Worm (Caenorhabditis elegans) whole organism, L1 larva: ENCODE results near the gene metl-18.

Experiments
- C04F5.9 ChIP-seq: sonication (generic microtip); optimal IDR thresholded peaks from 2 replicates; lab custom pipeline; 2016; ENCODE audit warnings: missing genetic modification characterization, missing compliant biosample characterization
- C16A3.4 ChIP-seq: fragments of 150-350 bp; optimal IDR thresholded peaks from 2 replicates; lab custom pipeline; 2014; ENCODE audit warnings: missing biosample characterization, missing genetic modification characterization
- C34B4.2 ChIP-seq: sonication (generic microtip); optimal IDR thresholded peaks from 2 replicates; lab custom pipeline; 2017; ENCODE audit warnings: mild to moderate bottlenecking, missing genetic modification characterization, missing compliant biosample characterization
- F16B12.6 ChIP-seq: fragments of 150-350 bp; optimal IDR thresholded peaks from 2 replicates; lab custom pipeline; 2014; ENCODE audit warnings: missing biosample characterization, missing genetic modification characterization
- Y116A8C.19 ChIP-seq: sonication (generic microtip); optimal IDR thresholded peaks from 2 replicates; lab custom pipeline; 2016; ENCODE audit warnings: missing compliant biosample characterization, missing genetic modification characterization, borderline replicate concordance
- aha-1 ChIP-seq: fragments of 150-350 bp; optimal IDR thresholded peaks from 2 replicates; lab custom pipeline; 2014; ENCODE audit warnings: missing biosample characterization, missing genetic modification characterization
- alr-1 ChIP-seq: fragments of 200-800 bp; sonication (Bioruptor generic); optimal IDR thresholded peaks from 2 replicates; lab custom pipeline; 2018; ENCODE audit warnings: borderline replicate concordance, mild to moderate bottlenecking, missing genetic modification characterization, missing compliant biosample characterization
- ama-1 ChIP-seq: fragments of 150-350 bp; optimal IDR thresholded peaks from 2 replicates; lab custom pipeline; 2014
- blmp-1 ChIP-seq: fragments of 150-350 bp; optimal IDR thresholded peaks from 2 replicates; lab custom pipeline; 2014; ENCODE audit warnings: missing biosample characterization, missing genetic modification characterization
- ceh-8 ChIP-seq: fragments of 200-800 bp; sonication (Bioruptor generic); optimal IDR thresholded peaks from 2 replicates; lab custom pipeline; 2018; ENCODE audit warnings: mild to moderate bottlenecking, missing genetic modification characterization, moderate library complexity, missing compliant biosample characterization
- ceh-88 ChIP-seq: fragments of 200-800 bp; sonication (Bioruptor generic); IDR thresholded peaks from 2 replicates; pipeline ENCODE4 v1.3.6; 2022; ENCODE audit warnings: missing genetic modification characterization, missing compliant biosample characterization
- ceh-90 ChIP-seq: sonication (generic microtip); optimal IDR thresholded peaks from 2 replicates; lab custom pipeline; 2016; ENCODE audit warnings: missing genetic modification characterization, missing compliant biosample characterization
- dpl-1 ChIP-seq, 3 experiments: fragments of 150-350 bp in 2 of 3; sonication (generic microtip) in 1 of 3; optimal IDR thresholded peaks; 2 replicates each; lab custom pipeline; 2014 to 2017; ENCODE audit warnings: missing biosample characterization in 3 of 3, missing genetic modification characterization in 3 of 3, missing genetic modification reagents in 3 of 3
- egl-13 ChIP-seq: sonication (generic microtip); optimal IDR thresholded peaks from 2 replicates; lab custom pipeline; 2016; ENCODE audit warnings: missing genotype, missing genetic modification reagents, missing genetic modification characterization, missing compliant biosample characterization
- egl-27 ChIP-seq, 2 experiments: fragments of 150-350 bp in 1 of 2; sonication (generic microtip); optimal IDR thresholded peaks; 3 replicates each; lab custom pipeline; 2017 to 2018; ENCODE audit warnings: missing biosample characterization in 2 of 2, missing genetic modification characterization in 2 of 2, missing genetic modification reagents in 2 of 2
- elt-2 ChIP-seq: sonication (generic microtip); optimal IDR thresholded peaks from 2 replicates; lab custom pipeline; 2016; ENCODE audit warnings: missing genetic modification characterization, mild to moderate bottlenecking, inconsistent platforms, missing compliant biosample characterization, missing genetic modification reagents
- ets-5 ChIP-seq: fragments of 200-800 bp; sonication (Bioruptor generic); IDR thresholded peaks from 2 replicates; pipeline ENCODE4 v1.3.6; 2022; ENCODE audit warnings: missing genetic modification characterization, missing compliant biosample characterization
- fkh-10 ChIP-seq: sonication (generic microtip); optimal IDR thresholded peaks from 2 replicates; lab custom pipeline; 2017; ENCODE audit warnings: missing biosample characterization, missing genetic modification reagents, missing genetic modification characterization
- fkh-4 ChIP-seq: sonication (generic microtip); optimal IDR thresholded peaks from 2 replicates; lab custom pipeline; 2016; ENCODE audit warnings: missing compliant biosample characterization, missing genetic modification characterization, borderline replicate concordance
- fkh-8 ChIP-seq: sonication (generic microtip); optimal IDR thresholded peaks from 2 replicates; lab custom pipeline; 2016; ENCODE audit warnings: mild to moderate bottlenecking, missing genetic modification characterization, missing compliant biosample characterization
- fos-1 ChIP-seq: fragments of 150-350 bp; optimal IDR thresholded peaks from 2 replicates; lab custom pipeline; 2014; ENCODE audit warnings: missing biosample characterization, missing genetic modification characterization
- grh-1 ChIP-seq: fragments of 200-800 bp; sonication (Bioruptor generic); IDR thresholded peaks from 2 replicates; pipeline ENCODE4 v1.3.6; 2022; ENCODE audit warnings: missing genetic modification reagents, missing genetic modification characterization, missing compliant biosample characterization
- hpl-2 ChIP-seq: fragments of 150-350 bp; optimal IDR thresholded peaks from 2 replicates; lab custom pipeline; 2014; ENCODE audit warnings: missing biosample characterization, missing genetic modification reagents, missing genetic modification characterization
- isw-1 ChIP-seq: fragments of 200-800 bp; sonication (Bioruptor generic); IDR thresholded peaks from 2 replicates; pipeline ENCODE4 v1.3.6; 2022; ENCODE audit warnings: missing genetic modification characterization, missing compliant biosample characterization
- jun-1 ChIP-seq: fragments of 150-350 bp; optimal IDR thresholded peaks from 2 replicates; lab custom pipeline; 2014; ENCODE audit warnings: missing biosample characterization, missing genetic modification reagents, missing genetic modification characterization
- lin-13 ChIP-seq: fragments of 150-350 bp; optimal IDR thresholded peaks from 2 replicates; lab custom pipeline; 2014; ENCODE audit warnings: missing biosample characterization, missing genetic modification reagents, missing genetic modification characterization
- lin-15B ChIP-seq: fragments of 150-350 bp; sonication (generic microtip); optimal IDR thresholded peaks from 3 replicates; lab custom pipeline; 2014; ENCODE audit warnings: missing biosample characterization, missing genetic modification characterization
- lin-35 ChIP-seq, 2 experiments: fragments of 150-350 bp; optimal IDR thresholded peaks; 2 replicates each; lab custom pipeline; 2014; ENCODE audit warnings: missing biosample characterization in 2 of 2, missing genetic modification characterization in 2 of 2, missing genetic modification reagents in 2 of 2
- lir-3 ChIP-seq: sonication (generic microtip); optimal IDR thresholded peaks from 2 replicates; lab custom pipeline; 2016; ENCODE audit warnings: mild to moderate bottlenecking, missing genetic modification characterization, moderate library complexity, missing compliant biosample characterization; ENCODE audit not compliant: poor library complexity
- lsy-2 ChIP-seq, 2 experiments: fragments of 150-350 bp; optimal IDR thresholded peaks; 2 replicates each; lab custom pipeline; 2014; ENCODE audit warnings: missing biosample characterization in 2 of 2, missing genetic modification characterization in 2 of 2
- mdl-1 ChIP-seq, 2 experiments: fragments of 150-350 bp; optimal IDR thresholded peaks; 2 replicates each; lab custom pipeline; 2014 to 2017; ENCODE audit warnings: missing biosample characterization in 2 of 2, missing genetic modification characterization in 2 of 2, inconsistent platforms in 1 of 2
- mep-1 ChIP-seq: fragments of 150-350 bp; optimal IDR thresholded peaks from 2 replicates; lab custom pipeline; 2014; ENCODE audit warnings: missing biosample characterization, missing genetic modification characterization
- nhr-11 ChIP-seq: fragments of 150-350 bp; optimal IDR thresholded peaks from 2 replicates; lab custom pipeline; 2014; ENCODE audit warnings: missing biosample characterization, missing genetic modification characterization
- nhr-12 ChIP-seq: sonication (generic microtip); optimal IDR thresholded peaks from 2 replicates; lab custom pipeline; 2017; ENCODE audit warnings: missing biosample characterization, missing genetic modification characterization
- nhr-76 ChIP-seq: sonication (generic microtip); optimal IDR thresholded peaks from 2 replicates; lab custom pipeline; 2017; ENCODE audit warnings: missing biosample characterization, missing genetic modification characterization
- nhr-77 ChIP-seq: fragments of 150-350 bp; optimal IDR thresholded peaks from 2 replicates; lab custom pipeline; 2014; ENCODE audit warnings: missing biosample characterization, missing genetic modification characterization
- nhr-84 ChIP-seq: sonication (generic microtip); optimal IDR thresholded peaks from 2 replicates; lab custom pipeline; 2017; ENCODE audit warnings: missing biosample characterization, missing genetic modification characterization
- nhr-85 ChIP-seq: sonication (generic microtip); peaks from one replicate; lab custom pipeline; 2016; ENCODE audit warnings: missing genetic modification characterization, inconsistent platforms, missing compliant biosample characterization
- nhr-90 ChIP-seq: sonication (generic microtip); optimal IDR thresholded peaks from 2 replicates; lab custom pipeline; 2016; ENCODE audit warnings: mild to moderate bottlenecking, missing genetic modification characterization, missing compliant biosample characterization; ENCODE audit not compliant: poor library complexity
- pag-3 ChIP-seq: sonication (generic microtip); optimal IDR thresholded peaks from 2 replicates; lab custom pipeline; 2017; ENCODE audit warnings: missing genetic modification characterization, mild to moderate bottlenecking, missing compliant biosample characterization, antibody characterized with exemption, borderline replicate concordance; ENCODE audit not compliant: insufficient read depth
- pax-3 ChIP-seq: fragments of 200-800 bp; sonication (Bioruptor generic); optimal IDR thresholded peaks from 2 replicates; lab custom pipeline; 2018; ENCODE audit warnings: mild to moderate bottlenecking, missing genetic modification characterization, moderate library complexity, missing compliant biosample characterization
- pqm-1 ChIP-seq: sonication (generic microtip); optimal IDR thresholded peaks from 3 replicates; lab custom pipeline; 2017; ENCODE audit warnings: missing biosample characterization, missing genetic modification characterization
- snpc-4 ChIP-seq: fragments of 150-350 bp; optimal IDR thresholded peaks from 2 replicates; lab custom pipeline; 2014; ENCODE audit warnings: missing biosample characterization, missing genetic modification characterization
- sox-4 ChIP-seq: sonication (generic microtip); optimal IDR thresholded peaks from 2 replicates; lab custom pipeline; 2016; ENCODE audit warnings: missing genetic modification characterization, missing compliant biosample characterization
- sup-37 ChIP-seq: fragments of 200-800 bp; sonication (Bioruptor generic); optimal IDR thresholded peaks from 2 replicates; lab custom pipeline; 2018; ENCODE audit warnings: mild to moderate bottlenecking, missing genetic modification characterization, missing compliant biosample characterization
- swsn-7 ChIP-seq: sonication (generic microtip); optimal IDR thresholded peaks from 2 replicates; lab custom pipeline; 2016; ENCODE audit warnings: missing genetic modification characterization, missing compliant biosample characterization
- tbx-2 ChIP-seq: sonication (generic microtip); optimal IDR thresholded peaks from 2 replicates; lab custom pipeline; 2016; ENCODE audit warnings: missing genetic modification characterization, missing compliant biosample characterization
- tlp-1 ChIP-seq: fragments of 150-350 bp; optimal IDR thresholded peaks from 2 replicates; lab custom pipeline; 2014; ENCODE audit warnings: missing biosample characterization, missing genetic modification characterization
- unc-98 ChIP-seq: fragments of 200-800 bp; sonication (Bioruptor generic); IDR thresholded peaks from 2 replicates; pipeline ENCODE4 v1.3.6; 2022; ENCODE audit warnings: missing genetic modification characterization, missing compliant biosample characterization
- xbp-1 ChIP-seq: sonication (generic microtip); optimal IDR thresholded peaks from 2 replicates; lab custom pipeline; 2016; ENCODE audit warnings: missing genetic modification characterization, missing compliant biosample characterization
- zag-1 ChIP-seq: fragments of 150-350 bp; optimal IDR thresholded peaks from 2 replicates; lab custom pipeline; 2014; ENCODE audit warnings: missing biosample characterization, missing genetic modification characterization
- zip-4 ChIP-seq: fragments of 200-800 bp; sonication (Bioruptor generic); optimal IDR thresholded peaks from 2 replicates; lab custom pipeline; 2018; ENCODE audit warnings: mild to moderate bottlenecking, missing genetic modification characterization, moderate library complexity, missing compliant biosample characterization
- ztf-4 ChIP-seq: fragments of 150-350 bp; optimal IDR thresholded peaks from 2 replicates; lab custom pipeline; 2014; ENCODE audit warnings: missing biosample characterization, missing genetic modification characterization

Gene metl-18

DNA sequence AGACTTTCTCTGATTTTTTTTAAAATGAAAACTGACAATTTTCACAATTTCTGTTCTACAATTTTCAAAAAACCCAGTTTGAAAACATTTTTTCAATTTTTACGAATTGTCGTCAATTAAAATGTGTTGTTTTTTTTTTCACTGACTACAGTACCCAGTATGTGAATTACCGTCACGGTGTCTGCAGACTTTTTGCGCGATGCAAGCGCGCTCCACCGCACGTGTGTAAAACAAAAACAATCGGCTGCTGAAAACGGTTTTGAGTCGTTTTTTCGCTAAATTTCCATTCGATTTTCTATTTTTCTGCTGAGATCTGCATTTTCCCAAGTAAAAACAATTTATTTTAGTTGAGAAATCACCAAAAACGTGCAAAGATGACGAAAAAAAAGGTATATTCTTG is 30.7 kb downstream of the metl-18 start (continued):
- peak; percentile 71 for TF ChIP-seq ceh-90 (tag; lab: Kevin White, UChicago)
- TF ChIP-seq elt-2 (tag; lab: Kevin White, UChicago), result peak; percentile 94
- TF ChIP-seq dpl-1 (GFP tag; optimal IDR thresholded peaks at IDR 0.05; lab: Kevin White, UChicago), result peak; percentile 93 to 96 (median 94)
- peak; percentile 93 for TF ChIP-seq sox-4 (tag; lab: Kevin White, UChicago)
- TF ChIP-seq lin-15B (tag; lab: Kevin White, UChicago), result peak; percentile 99
- peak; percentile 97 for TF ChIP-seq grh-1 (GFP tag; lab: Robert Waterston, UW)
- TF ChIP-seq F16B12.6 (tag; lab: Kevin White, UChicago), result peak; percentile 100
- peak; percentile 89 for TF ChIP-seq lir-3 (tag; lab: Kevin White, UChicago)
- peak; percentile 89 for TF ChIP-seq snpc-4 (tag; lab: Kevin White, UChicago)
- peak; percentile 96 for TF ChIP-seq fos-1 (tag; lab: Kevin White, UChicago)
- peak; percentile 97 for TF ChIP-seq ceh-8
- no peak for TF ChIP-seq pqm-1 (tag; lab: Kevin White, UChicago)
- TF ChIP-seq ceh-88 (GFP tag; lab: Robert Waterston, UW), result peak; percentile 96
- no peak for TF ChIP-seq ets-5
- TF ChIP-seq aha-1, result peak; percentile 83
- TF ChIP-seq ama-1 (lab: Kevin White, UChicago), result peak; percentile 80
- TF ChIP-seq nhr-90 (tag; lab: Kevin White, UChicago), result peak; percentile 99
- peak; percentile 99 for TF ChIP-seq lsy-2 (tag; optimal IDR thresholded peaks at IDR 0.05; lab: Kevin White, UChicago)
- TF ChIP-seq egl-27 (tag; optimal IDR thresholded peaks at IDR 0.05; lab: Kevin White, UChicago), result peak; percentile 57 to 64
- peak; percentile 98 for TF ChIP-seq mep-1 (tag; lab: Kevin White, UChicago)
- TF ChIP-seq C04F5.9 (tag; lab: Kevin White, UChicago), result peak; percentile 98
- TF ChIP-seq xbp-1 (tag; lab: Kevin White, UChicago), result peak; percentile 99
- TF ChIP-seq fkh-10, result peak; percentile 98
- TF ChIP-seq sup-37, result peak; percentile 88
- TF ChIP-seq zip-4 (GFP tag; lab: Kevin White, UChicago), result peak; percentile 93
- TF ChIP-seq C16A3.4, result peak; percentile 98
- no peak for TF ChIP-seq alr-1 (tag; lab: Kevin White, UChicago)
- TF ChIP-seq nhr-76 (tag; lab: Kevin White, UChicago), result peak; percentile 53
- TF ChIP-seq fkh-4 (tag; lab: Kevin White, UChicago), result peak; percentile 92
- peak; percentile 97 for TF ChIP-seq pax-3 (tag; lab: Kevin White, UChicago)
- TF ChIP-seq Y116A8C.19 (tag; lab: Kevin White, UChicago), result peak; percentile 62
- peak; percentile 99 for TF ChIP-seq nhr-77 (tag; lab: Kevin White, UChicago)
- TF ChIP-seq mdl-1 (tag; optimal IDR thresholded peaks at IDR 0.05; lab: Kevin White, UChicago), result peak in 1 of 2 experiments; percentile 94
- TF ChIP-seq lin-13 (GFP tag; lab: Kevin White, UChicago), result peak; percentile 99
- peak; percentile 93 to 97 for TF ChIP-seq lin-35 (GFP tag; optimal IDR thresholded peaks at IDR 0.05; lab: Kevin White, UChicago)
- peak; percentile 68 for TF ChIP-seq zag-1 (tag; lab: Kevin White, UChicago)
- peak; percentile 77 for TF ChIP-seq blmp-1
- peak; percentile 99 for TF ChIP-seq fkh-8 (tag; lab: Kevin White, UChicago)
- TF ChIP-seq jun-1 (tag; lab: Kevin White, UChicago), result peak; percentile 96
- TF ChIP-seq nhr-85 (tag; lab: Kevin White, UChicago), result peak; percentile 99
- TF ChIP-seq tbx-2 (tag; lab: Kevin White, UChicago), result peak; percentile 99
- no peak for TF ChIP-seq pag-3 (tag; lab: Kevin White, UChicago)
- TF ChIP-seq nhr-11 (tag; lab: Kevin White, UChicago), result peak; percentile 86
- peak; percentile 92 for TF ChIP-seq nhr-84 (tag; lab: Kevin White, UChicago)
- peak; percentile 99 for TF ChIP-seq swsn-7
- no peak for TF ChIP-seq tlp-1 (tag; lab: Kevin White, UChicago)
- no peak for TF ChIP-seq nhr-12 (tag; lab: Kevin White, UChicago)
- TF ChIP-seq hpl-2 (GFP tag; lab: Kevin White, UChicago), result peak; percentile 99
- peak; percentile 60 for TF ChIP-seq C34B4.2 (tag; lab: Kevin White, UChicago)
- peak; percentile 82; the same call in 1 of the 2 replicates for TF ChIP-seq unc-98 (GFP tag; lab: Robert Waterston, UW)
- peak; percentile 98 for TF ChIP-seq isw-1
- peak; percentile 91 for TF ChIP-seq ztf-4 (tag; lab: Kevin White, UChicago)
- TF ChIP-seq egl-13 (tag; lab: Kevin White, UChicago), result peak; percentile 98
